Worm (Caenorhabditis elegans) whole organism, young adult: Measurements from ENCODE around the gene H03G16.1.

Experiments used
- C17E4.6 ChIP-seq: fragments of 200-800 bp; sonication (Bioruptor generic); IDR thresholded peaks from 2 replicates; pipeline ENCODE4 v1.3.6; 2022; ENCODE audit warnings: missing genetic modification reagents, missing genetic modification characterization, missing compliant biosample characterization
- F22D6.2 ChIP-seq: sonication (generic microtip); optimal IDR thresholded peaks from 2 replicates; lab custom pipeline; 2016; ENCODE audit warnings: mild to moderate bottlenecking, missing genetic modification characterization, missing compliant biosample characterization
- F49E8.2 ChIP-seq: sonication (generic microtip); optimal IDR thresholded peaks from 3 replicates; lab custom pipeline; 2017; ENCODE audit warnings: missing genetic modification characterization, mild to moderate bottlenecking, missing compliant biosample characterization, antibody characterized with exemption, moderate library complexity; ENCODE audit not compliant: insufficient read depth
- F57C9.4 ChIP-seq: sonication (generic microtip); optimal IDR thresholded peaks from 2 replicates; lab custom pipeline; 2017; ENCODE audit warnings: mild to moderate bottlenecking, missing genetic modification characterization, missing compliant biosample characterization
- K12H6.12 ChIP-seq: fragments of 200-800 bp; sonication (Bioruptor generic); optimal IDR thresholded peaks from 2 replicates; lab custom pipeline; 2018; ENCODE audit warnings: mild to moderate bottlenecking, missing genetic modification characterization, missing compliant biosample characterization
- T26A5.8 ChIP-seq: sonication (generic microtip); optimal IDR thresholded peaks from 2 replicates; lab custom pipeline; 2016; ENCODE audit warnings: missing genetic modification characterization, missing compliant biosample characterization
- atf-7 ChIP-seq: sonication (generic microtip); optimal IDR thresholded peaks from 2 replicates; lab custom pipeline; 2017; ENCODE audit warnings: mild to moderate bottlenecking, missing genetic modification characterization, missing compliant biosample characterization
- attf-3 ChIP-seq: fragments of 200-800 bp; sonication (Bioruptor generic); conservative IDR thresholded peaks from 2 replicates; pipeline ENCODE4 v1.3.6; 2022; ENCODE audit warnings: missing genetic modification reagents, missing genetic modification characterization, missing compliant biosample characterization
- cebp-2 ChIP-seq: fragments of 200-800 bp; sonication (Bioruptor generic); IDR thresholded peaks from 2 replicates; pipeline ENCODE4 v1.3.6; 2022; ENCODE audit warnings: missing genetic modification characterization, missing compliant biosample characterization
- ceh-100 ChIP-seq: fragments of 200-800 bp; sonication (Bioruptor generic); IDR thresholded peaks from 2 replicates; pipeline ENCODE4 v1.3.6; 2022; ENCODE audit warnings: missing genetic modification reagents, missing genetic modification characterization, missing compliant biosample characterization
- ceh-27 ChIP-seq: fragments of 200-800 bp; sonication (Bioruptor generic); optimal IDR thresholded peaks from 2 replicates; lab custom pipeline; 2018; ENCODE audit warnings: mild to moderate bottlenecking, missing genetic modification characterization, moderate library complexity, missing compliant biosample characterization
- ceh-58 ChIP-seq: fragments of 200-800 bp; sonication (Bioruptor generic); IDR thresholded peaks from 2 replicates; pipeline ENCODE4 v1.3.6; 2022; ENCODE audit warnings: missing genetic modification characterization, missing compliant biosample characterization
- dpl-1 ChIP-seq: fragments of 150-350 bp; optimal IDR thresholded peaks from 2 replicates; lab custom pipeline; 2014; ENCODE audit warnings: missing biosample characterization, missing genetic modification reagents, missing genetic modification characterization
- efl-1 ChIP-seq: fragments of 150-350 bp; optimal IDR thresholded peaks from 2 replicates; lab custom pipeline; 2014; ENCODE audit warnings: missing biosample characterization, missing genetic modification reagents, missing genetic modification characterization
- egl-44 ChIP-seq: fragments of 200-800 bp; sonication (Bioruptor generic); IDR thresholded peaks from 2 replicates; pipeline ENCODE4 v1.3.6; 2022; ENCODE audit warnings: missing genetic modification reagents, missing genetic modification characterization, missing compliant biosample characterization
- gei-17 ChIP-seq: fragments of 200-800 bp; sonication (Bioruptor generic); optimal IDR thresholded peaks from 2 replicates; lab custom pipeline; 2018; ENCODE audit warnings: mild to moderate bottlenecking, missing genetic modification characterization, missing compliant biosample characterization
- him-1 ChIP-seq: sonication (generic microtip); optimal IDR thresholded peaks from 2 replicates; lab custom pipeline; 2016; ENCODE audit warnings: missing genotype, missing genetic modification reagents, missing genetic modification characterization, missing compliant biosample characterization
- hlh-12 ChIP-seq: sonication (generic microtip); optimal IDR thresholded peaks from 2 replicates; lab custom pipeline; 2016; ENCODE audit warnings: missing genetic modification characterization, missing compliant biosample characterization
- let-526 ChIP-seq: fragments of 200-800 bp; sonication (Bioruptor generic); IDR thresholded peaks from 2 replicates; pipeline ENCODE4 v1.3.6; 2022; ENCODE audit warnings: missing genetic modification reagents, missing genetic modification characterization, missing compliant biosample characterization
- let-607 ChIP-seq, 2 experiments: fragments of 200-800 bp in 1 of 2; sonication (Bioruptor generic) in 1 of 2; sonication (generic microtip) in 1 of 2; optimal IDR thresholded peaks; 2 replicates each; lab custom pipeline; 2016 to 2018; ENCODE audit warnings: mild to moderate bottlenecking in 2 of 2, missing compliant biosample characterization in 2 of 2, missing genetic modification characterization in 2 of 2, moderate library complexity in 2 of 2, missing genotype in 1 of 2
- lir-1 ChIP-seq: fragments of 200-800 bp; sonication (Bioruptor generic); conservative IDR thresholded peaks from 2 replicates; pipeline ENCODE4 v1.3.6; 2022; ENCODE audit warnings: missing genetic modification reagents, missing genetic modification characterization, missing compliant biosample characterization
- lsl-1 ChIP-seq: fragments of 200-800 bp; sonication (Bioruptor generic); optimal IDR thresholded peaks from 2 replicates; lab custom pipeline; 2018; ENCODE audit warnings: mild to moderate bottlenecking, missing genetic modification characterization, moderate library complexity, missing compliant biosample characterization
- madf-6 ChIP-seq: fragments of 200-800 bp; sonication (Bioruptor generic); IDR thresholded peaks from 2 replicates; pipeline ENCODE4 v1.3.6; 2022; ENCODE audit warnings: missing genetic modification reagents, missing genetic modification characterization, missing compliant biosample characterization
- mel-28 ChIP-seq: sonication (generic microtip); optimal IDR thresholded peaks from 2 replicates; lab custom pipeline; 2016; ENCODE audit warnings: borderline replicate concordance, mild to moderate bottlenecking, missing genetic modification characterization, missing compliant biosample characterization
- mes-4 ChIP-seq: sonication (generic microtip); optimal IDR thresholded peaks from 2 replicates; lab custom pipeline; 2016; ENCODE audit warnings: missing genotype, missing genetic modification characterization, missing compliant biosample characterization
- mxl-1 ChIP-seq: sonication (generic microtip); optimal IDR thresholded peaks from 2 replicates; lab custom pipeline; 2016; ENCODE audit warnings: missing genetic modification characterization, missing compliant biosample characterization
- nfya-2 ChIP-seq: fragments of 200-800 bp; sonication (Bioruptor generic); IDR thresholded peaks from 2 replicates; pipeline ENCODE4 v1.3.6; 2022; ENCODE audit warnings: missing genetic modification reagents, missing genetic modification characterization, missing compliant biosample characterization
- nhr-80 ChIP-seq: sonication (generic microtip); optimal IDR thresholded peaks from 2 replicates; lab custom pipeline; 2016; ENCODE audit warnings: missing genetic modification characterization, missing compliant biosample characterization
- nhr-90 ChIP-seq: sonication (generic microtip); optimal IDR thresholded peaks from 2 replicates; lab custom pipeline; 2016; ENCODE audit warnings: missing genotype, mild to moderate bottlenecking, missing genetic modification characterization, missing compliant biosample characterization
- sea-2 ChIP-seq: fragments of 200-800 bp; sonication (Bioruptor generic); IDR thresholded peaks from 2 replicates; pipeline ENCODE4 v1.3.6; 2022; ENCODE audit warnings: missing genetic modification characterization, missing compliant biosample characterization
- snpc-1.1 ChIP-seq: sonication (generic microtip); optimal IDR thresholded peaks from 2 replicates; lab custom pipeline; 2017; ENCODE audit warnings: missing genetic modification characterization, mild to moderate bottlenecking, missing compliant biosample characterization, antibody characterized with exemption, moderate library complexity, missing genotype, missing genetic modification reagents; ENCODE audit not compliant: insufficient read depth
- snpc-1.3 ChIP-seq: sonication (generic microtip); optimal IDR thresholded peaks from 2 replicates; lab custom pipeline; 2017; ENCODE audit warnings: missing genetic modification characterization, mild to moderate bottlenecking, missing compliant biosample characterization, antibody characterized with exemption, moderate library complexity, missing genotype, missing genetic modification reagents; ENCODE audit not compliant: insufficient read depth
- somi-1 ChIP-seq: fragments of 200-800 bp; sonication (Bioruptor generic); optimal IDR thresholded peaks from 2 replicates; lab custom pipeline; 2018; ENCODE audit warnings: mild to moderate bottlenecking, missing genetic modification characterization, missing compliant biosample characterization
- unc-130 ChIP-seq: sonication (generic microtip); optimal IDR thresholded peaks from 2 replicates; lab custom pipeline; 2016; ENCODE audit warnings: missing genetic modification reagents, missing genetic modification characterization, missing compliant biosample characterization
- xnd-1 ChIP-seq: sonication (generic microtip); optimal IDR thresholded peaks from 2 replicates; lab custom pipeline; 2016; ENCODE audit warnings: missing genotype, missing genetic modification reagents, missing genetic modification characterization, missing compliant biosample characterization
- ztf-18 ChIP-seq: sonication (generic microtip); optimal IDR thresholded peaks from 2 replicates; lab custom pipeline; 2016; ENCODE audit warnings: missing genotype, mild to moderate bottlenecking, missing genetic modification characterization, missing compliant biosample characterization
- ztf-3 ChIP-seq: fragments of 200-800 bp; sonication (Bioruptor generic); optimal IDR thresholded peaks from 2 replicates; lab custom pipeline; 2018; ENCODE audit warnings: mild to moderate bottlenecking, missing genetic modification characterization, missing compliant biosample characterization

Gene H03G16.1

DNA sequence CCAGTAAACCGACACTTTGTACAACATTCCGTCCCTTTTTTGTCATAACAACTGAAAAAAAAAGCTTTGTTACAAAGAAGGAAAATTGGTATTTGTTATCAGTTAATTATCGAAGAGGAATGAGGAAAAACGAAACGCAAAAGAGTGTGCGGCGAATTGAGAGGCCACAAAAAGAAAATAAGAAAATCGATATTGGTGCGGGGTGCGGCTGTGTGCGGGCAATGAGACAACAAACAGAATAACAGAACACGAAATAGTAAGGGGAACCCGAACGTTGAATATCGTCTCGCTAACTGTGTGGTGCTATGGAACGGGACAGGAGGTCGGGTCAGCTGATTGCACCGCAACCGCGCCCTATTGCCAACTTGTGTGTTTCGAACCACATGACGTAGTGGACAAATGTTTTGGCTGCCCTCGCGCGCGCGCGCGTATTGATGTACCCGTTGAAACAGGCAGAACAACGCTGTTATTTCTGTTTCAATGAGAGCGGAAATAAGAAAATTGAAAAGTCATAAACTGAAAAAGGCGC is 13.1 kb upstream of the H03G16.1 start, which contains the start of gene C18B12.4 (continued):
- TF ChIP-seq snpc-1.1 (tag; lab: Kevin White, UChicago) (no peak), T26A5.8 (no peak), let-526 (GFP tag; lab: Robert Waterston, UW) (peak; percentile 64; the same call in 1 of the 2 replicates), ztf-18 (tag; lab: Kevin White, UChicago) (peak; percentile 44), sea-2 (GFP tag; lab: Robert Waterston, UW) (no peak), egl-44 (GFP tag; lab: Robert Waterston, UW) (peak; percentile 77; the same call in 1 of the 2 replicates), atf-7 (tag; lab: Kevin White, UChicago) (peak; percentile 69), nhr-80 (tag; lab: Kevin White, UChicago) (peak; percentile 91), hlh-12 (tag; lab: Kevin White, UChicago) (no peak), unc-130 (no peak), gei-17 (GFP tag; lab: Kevin White, UChicago) (peak; percentile 51), nfya-2 (GFP tag; lab: Robert Waterston, UW) (no peak), attf-3 (peak; percentile 70), C17E4.6 (GFP tag; lab: Robert Waterston, UW) (no peak), dpl-1 (no peak), ceh-100 (GFP tag; lab: Robert Waterston, UW) (0 out of 2 replicates have a peak, but pooled peaks have one; percentile 18), nhr-90 (tag; lab: Kevin White, UChicago) (peak; percentile 46), lir-1 (peak; percentile 86), F22D6.2 (tag; lab: Kevin White, UChicago) (no peak), mes-4 (tag; lab: Kevin White, UChicago) (no peak), madf-6 (GFP tag; lab: Robert Waterston, UW) (peak; percentile 62), ceh-58 (GFP tag; lab: Robert Waterston, UW) (no peak), let-607 (tag; optimal IDR thresholded peaks at IDR 0.05; lab: Kevin White, UChicago) (peak; percentile 25 to 58), xnd-1 (no peak), him-1 (tag; lab: Kevin White, UChicago) (no peak), ztf-3 (GFP tag; lab: Kevin White, UChicago) (no peak), F57C9.4 (no peak), somi-1 (peak; percentile 85), mel-28 (tag; lab: Kevin White, UChicago) (no peak), mxl-1 (tag; lab: Kevin White, UChicago) (no peak), K12H6.12 (peak; percentile 89)
- TF ChIP-seq, all 124 proteins: peak for 54

DNA sequence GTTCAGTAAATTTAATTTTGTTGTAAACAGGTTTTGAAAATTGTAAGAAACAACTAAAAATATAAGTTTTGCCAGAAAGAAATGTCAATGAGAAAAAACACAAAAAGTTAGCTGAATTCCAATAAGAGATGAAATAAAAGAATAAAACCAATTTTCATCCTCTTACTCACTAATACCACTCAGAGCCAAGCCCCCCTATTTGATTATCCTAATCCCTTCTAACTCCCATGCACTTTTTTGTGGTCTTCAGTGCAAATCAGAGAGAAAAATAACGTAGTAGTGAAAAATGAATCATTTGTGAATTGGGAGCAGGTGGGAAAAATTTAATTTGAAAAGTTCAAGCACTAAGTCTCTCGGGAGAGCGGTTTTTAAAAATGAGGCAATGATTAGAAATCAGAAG is 12.3 kb upstream of the H03G16.1 start:
- TF ChIP-seq lsl-1 (GFP tag; lab: Kevin White, UChicago) (no peak), snpc-1.3 (tag; lab: Kevin White, UChicago) (no peak), attf-3 (no peak), T26A5.8 (no peak)

DNA sequence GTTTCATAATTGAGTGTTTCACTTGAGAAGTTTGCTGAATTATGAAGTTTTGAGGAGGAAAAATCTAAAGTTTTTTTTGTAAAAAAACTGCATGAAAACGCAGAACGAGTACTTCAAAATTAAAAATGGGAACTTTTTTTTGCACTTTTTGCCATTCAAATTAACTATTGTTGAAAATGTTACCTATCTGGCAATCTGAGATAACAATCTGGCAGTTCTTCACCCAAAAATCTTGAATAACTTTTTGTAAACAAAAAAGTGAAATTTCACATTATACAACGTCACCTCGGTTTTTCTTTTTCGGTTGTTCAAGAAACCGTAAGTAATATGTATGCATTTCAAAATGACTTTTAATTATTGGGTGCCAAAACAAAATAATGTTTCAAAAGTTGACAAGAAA is 11.1 kb upstream of the H03G16.1 start:
- TF ChIP-seq efl-1 (GFP tag; lab: Kevin White, UChicago) (no peak), cebp-2 (GFP tag; lab: Robert Waterston, UW) (no peak), ceh-27 (GFP tag; lab: Kevin White, UChicago) (peak; percentile 21), F49E8.2 (no peak)
